Fruit fly (Drosophila melanogaster) whole organism, embryonic: ENCODE measurements around the gene Rip11.

Source experiments
- CG32772 ChIP-seq: fragments of 200-800 bp; sonication (Bioruptor generic); IDR thresholded peaks from 2 replicates; pipeline ENCODE4 v1.3.6; 2022; ENCODE audit warnings: missing biosample characterization, missing genetic modification characterization
- CG3281 ChIP-seq: fragments of 200-800 bp; sonication (Bioruptor generic); optimal IDR thresholded peaks from 3 replicates; lab custom pipeline; 2017; ENCODE audit warnings: missing biosample characterization, mild to moderate bottlenecking, missing genetic modification characterization
- CG3726 ChIP-seq: fragments of 200-800 bp; sonication (Bioruptor generic); IDR thresholded peaks from 3 replicates; pipeline ENCODE4, ENCODE4 v1.3.6; 2022; ENCODE audit warnings: missing biosample characterization, missing genetic modification characterization
- CG5245 ChIP-seq: fragments of 200-800 bp; sonication (Bioruptor generic); optimal IDR thresholded peaks from 3 replicates; lab custom pipeline; 2016; ENCODE audit warnings: missing biosample characterization, missing genetic modification characterization
- Nf-YB ChIP-seq: fragments of 200-800 bp; sonication (Bioruptor generic); optimal IDR thresholded peaks from 3 replicates; lab custom pipeline; 2019; ENCODE audit warnings: missing biosample characterization, mild to moderate bottlenecking, missing genetic modification characterization, moderate library complexity
- YL-1 ChIP-seq: fragments of 200-800 bp; sonication (Bioruptor generic); optimal IDR thresholded peaks from 3 replicates; lab custom pipeline; 2017; ENCODE audit warnings: missing biosample characterization, mild to moderate bottlenecking, missing genetic modification characterization
- ase ChIP-seq: fragments of 200-800 bp; sonication (Bioruptor generic); IDR thresholded peaks from 3 replicates; pipeline ENCODE4 v1.3.6; 2022; ENCODE audit warnings: missing biosample characterization, missing genetic modification characterization
- lola ChIP-seq, 3 experiments: fragments of >200 bp in 2 of 3; fragments of 200-800 bp in 1 of 3; sonication (Bioruptor generic) in 1 of 3; optimal IDR thresholded peaks; 2 replicates each; lab custom pipeline; 2017 to 2019; ENCODE audit warnings: missing biosample characterization in 3 of 3, missing genetic modification characterization in 3 of 3, mild to moderate bottlenecking in 1 of 3, moderate library complexity in 1 of 3
- ttk ChIP-seq: fragments of 200-800 bp; sonication (Bioruptor generic); IDR thresholded peaks from 2 replicates; pipeline ENCODE4 v2.1.2; 2022; ENCODE audit warnings: missing biosample characterization, missing genetic modification characterization
- twi ChIP-seq: fragments of 200-800 bp; optimal IDR thresholded peaks from 2 replicates; lab custom pipeline; 2019; ENCODE audit warnings: missing biosample characterization, mild to moderate bottlenecking, missing genetic modification characterization, moderate library complexity

DNA sequence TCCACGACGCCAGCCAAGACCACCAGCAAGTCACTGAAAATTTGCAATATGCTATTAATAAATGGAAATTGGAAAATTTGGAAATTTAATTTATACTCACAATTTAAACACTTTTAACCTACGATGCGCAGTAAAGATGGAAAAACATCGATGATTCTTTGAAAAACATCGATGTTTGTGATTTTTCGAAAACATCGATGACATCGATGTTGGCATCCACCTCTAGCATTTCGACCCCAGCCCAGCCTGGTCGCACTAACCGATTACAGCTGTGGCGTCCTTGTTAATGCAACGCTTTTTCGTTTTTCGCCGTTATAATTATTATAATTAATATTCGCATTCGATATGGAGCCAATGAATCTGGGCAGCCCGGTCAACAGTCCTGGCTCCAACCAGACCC lies 513 bp upstream of the Rip11 start, which contains the start of gene Nup35:
- TF ChIP-seq Nf-YB (GFP tag; lab: Kevin White, UChicago) (no peak), ase (GFP tag; lab: Robert Waterston, UW) (no peak), CG3726 (GFP tag; lab: Robert Waterston, UW) (no peak), twi (no peak), YL-1 (no peak), CG32772 (GFP tag; lab: Robert Waterston, UW) (no peak), CG5245 (no peak), ttk (GFP tag; lab: Robert Waterston, UW) (no peak), CG3281 (GFP tag; lab: Kevin White, UChicago) (no peak), lola (GFP tag; optimal IDR thresholded peaks at IDR 0.05; lab: Kevin White, UChicago) (no peak)
